Worm (Caenorhabditis elegans): Measurements from ENCODE around the gene F17C11.26.

Gene F17C11.26

DNA sequence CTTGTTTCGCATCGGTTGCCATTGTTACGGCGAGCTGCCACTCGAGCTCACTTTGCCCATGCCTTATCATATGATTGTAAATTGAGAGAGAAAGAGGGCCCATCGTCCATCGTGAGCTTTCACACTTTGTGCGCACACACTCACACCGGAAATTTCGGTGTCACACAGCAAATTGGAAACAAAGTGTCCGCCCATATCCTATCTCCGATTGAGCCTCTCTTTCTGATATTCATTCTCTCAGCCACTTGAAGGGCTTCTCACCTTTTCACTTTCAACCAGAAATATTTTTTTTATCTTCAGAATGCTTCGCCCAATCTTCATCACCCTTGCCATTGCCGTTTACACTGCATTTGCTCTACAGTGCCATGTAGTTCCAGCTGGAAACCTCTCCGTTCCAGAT, 11.7 kb upstream of the F17C11.26 start, which contains the start of gene F58B4.3:
TSS of gene F58B4.3 (plus strand) at position 301 of the 400 bp plus-strand sequence.
- TF ChIP-seq nhr-71 (tag; optimal IDR thresholded peaks at IDR 0.05) (peak; percentile 16), fkh-8 (tag; optimal IDR thresholded peaks at IDR 0.05) (peak; percentile 64), pax-3 (tag; optimal IDR thresholded peaks at IDR 0.05) (peak; percentile 31), mdl-1 (tag; optimal IDR thresholded peaks at IDR 0.05) (no peak), ztf-4 (tag; optimal IDR thresholded peaks at IDR 0.05) (no peak)

DNA sequence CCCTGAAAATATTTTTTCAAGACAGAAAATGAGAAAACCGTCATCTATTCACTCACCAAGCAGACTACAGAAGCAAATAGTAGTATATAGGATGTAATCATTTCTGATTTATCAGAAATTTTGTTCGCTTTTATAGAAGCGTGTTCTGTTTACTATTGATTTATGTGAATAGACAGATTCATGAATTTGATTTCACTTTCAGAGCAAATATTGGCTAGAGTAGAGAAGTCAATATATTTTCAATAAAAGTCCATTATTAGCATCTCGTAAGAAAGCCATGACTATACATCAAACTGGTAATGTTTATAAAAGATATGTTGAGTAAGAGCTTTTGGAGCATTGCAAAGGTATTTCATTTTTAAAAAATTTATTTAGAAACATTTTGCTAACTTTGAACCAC, 10.1 kb upstream of the F17C11.26 start, which contains the start of gene scvp-1:
TSS of gene scvp-1 (minus strand) at position 101 of the 400 bp plus-strand sequence.
- TF ChIP-seq skn-1 (tag; optimal IDR thresholded peaks at IDR 0.05): no peak

DNA sequence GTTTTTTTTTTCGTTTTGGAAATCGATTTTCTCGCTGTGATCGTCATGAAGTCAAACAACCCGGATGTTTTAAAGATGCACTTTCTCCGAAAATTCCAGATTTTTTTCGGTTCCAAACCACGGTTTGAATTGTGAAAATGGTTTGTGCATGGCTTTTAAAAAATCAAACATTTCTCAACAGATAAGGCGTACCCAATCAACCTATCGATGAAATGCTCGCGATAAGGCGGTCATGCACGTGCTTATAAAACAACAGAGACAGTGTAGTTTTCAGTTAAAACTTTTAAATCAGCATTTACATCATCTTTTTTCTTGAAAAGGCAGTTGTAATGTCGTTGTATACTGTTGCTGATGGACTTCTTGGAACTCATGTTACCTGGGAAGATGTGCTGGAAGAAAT, 8.8 kb upstream of the F17C11.26 start, which contains the start of gene F58B4.5:
TSS of gene F58B4.5 (plus strand) at position 283 of the 400 bp plus-strand sequence.
- TF ChIP-seq nhr-28 (tag; optimal IDR thresholded peaks at IDR 0.05) (no peak), mef-2 (tag; optimal IDR thresholded peaks at IDR 0.05) (no peak), ceh-63 (GFP tag; optimal IDR thresholded peaks at IDR 0.05) (no peak), nhr-20 (tag; optimal IDR thresholded peaks at IDR 0.05) (peak; percentile 51), lin-39 (tag; optimal IDR thresholded peaks at IDR 0.05) (no peak), C16A3.4 (tag; optimal IDR thresholded peaks at IDR 0.05) (no peak), egl-13 (tag; optimal IDR thresholded peaks at IDR 0.05) (no peak), nhr-77 (tag; optimal IDR thresholded peaks at IDR 0.05) (no peak), zag-1 (tag; optimal IDR thresholded peaks at IDR 0.05) (no peak), unc-86 (tag; optimal IDR thresholded peaks at IDR 0.05) (no peak), tlp-1 (tag; optimal IDR thresholded peaks at IDR 0.05) (no peak), efl-1 (optimal IDR thresholded peaks at IDR 0.05) (no peak), efl-1 (GFP tag; optimal IDR thresholded peaks at IDR 0.05 in 1 of 2) (peak in 1 of 2 experiments; percentile 43), mab-9 (GFP tag; IDR thresholded peaks at IDR 0.05) (no peak), elt-2 (tag; optimal IDR thresholded peaks at IDR 0.05) (peak; percentile 89), pag-3 (tag; optimal IDR thresholded peaks at IDR 0.05; ENCODE audit: borderline replicate concordance, insufficient read depth) (no peak), irx-1 (tag; optimal IDR thresholded peaks at IDR 0.05) (no peak), fos-1 (tag; optimal IDR thresholded peaks at IDR 0.05) (no peak), zip-4 (GFP tag; optimal IDR thresholded peaks at IDR 0.05) (no peak), lin-35 (GFP tag; optimal IDR thresholded peaks at IDR 0.05) (peak in 1 of 2 experiments; percentile 19), grh-1 (GFP tag; IDR thresholded peaks at IDR 0.05) (no peak), lsy-2 (tag; optimal IDR thresholded peaks at IDR 0.05) (no peak)

DNA sequence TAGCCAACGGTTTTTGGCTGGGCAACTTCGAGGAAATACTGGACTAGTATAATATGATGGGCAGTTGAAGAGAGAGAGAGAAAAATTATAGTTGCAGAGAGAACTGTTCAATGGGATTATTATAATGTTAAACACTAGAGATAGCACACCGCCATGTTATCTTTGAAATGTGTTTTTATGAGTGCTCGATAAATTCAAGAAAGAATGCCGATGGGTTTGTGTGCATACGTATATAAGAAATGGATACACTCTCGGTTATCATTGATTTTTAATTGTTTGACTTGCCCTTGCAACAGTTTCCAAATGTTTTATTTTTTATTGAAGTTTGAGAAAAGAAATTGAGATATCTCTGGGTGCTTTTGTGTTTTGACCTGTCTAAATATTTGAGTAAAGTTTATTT, 4.6 kb upstream of the F17C11.26 start, which contains the start of gene F17C11.12:
TSS of gene F17C11.12 (minus strand) at position 240 of the 400 bp plus-strand sequence.
- TF ChIP-seq jun-1 (tag; optimal IDR thresholded peaks at IDR 0.05): no peak
- peak; percentile 1 for TF ChIP-seq nhr-20 (tag; optimal IDR thresholded peaks at IDR 0.05)
- TF ChIP-seq elt-2 (tag; optimal IDR thresholded peaks at IDR 0.05): peak; percentile 83

DNA sequence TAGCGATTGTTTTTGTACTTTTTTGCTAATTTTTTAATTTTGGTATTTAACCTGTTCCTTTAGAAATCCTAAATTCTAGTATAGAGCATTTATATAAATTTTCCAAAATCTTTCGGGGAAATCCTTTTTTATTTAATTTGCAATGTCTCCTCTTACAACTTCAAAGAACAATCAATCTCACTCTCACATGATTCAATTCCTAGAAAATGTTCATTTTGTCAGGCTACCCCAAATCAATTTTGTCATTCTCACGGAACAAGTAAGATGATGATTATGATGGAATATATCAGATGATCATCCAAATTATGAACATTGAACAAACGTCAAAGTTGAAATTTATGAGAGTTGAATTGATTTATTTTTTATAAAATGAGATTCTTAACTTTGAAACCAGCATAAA, 4.0 kb upstream of the F17C11.26 start:
- no peak for TF ChIP-seq C16A3.4 (tag; optimal IDR thresholded peaks at IDR 0.05)
- TF ChIP-seq nhr-19 (GFP tag; conservative IDR thresholded peaks at IDR 0.05): peak; percentile 88
- TF ChIP-seq mep-1 (tag; optimal IDR thresholded peaks at IDR 0.05): peak; percentile 30
- TF ChIP-seq irx-1 (tag; optimal IDR thresholded peaks at IDR 0.05): peak; percentile 17
- no peak for TF ChIP-seq unc-86 (tag; optimal IDR thresholded peaks at IDR 0.05)
- peak; percentile 26 to 65 for TF ChIP-seq lsy-2 (tag; optimal IDR thresholded peaks at IDR 0.05)
- no peak for TF ChIP-seq aly-2 (tag; optimal IDR thresholded peaks at IDR 0.05)
- peak; percentile 63 for TF ChIP-seq nhr-11 (tag; optimal IDR thresholded peaks at IDR 0.05)
- TF ChIP-seq swsn-7 (tag; optimal IDR thresholded peaks at IDR 0.05): peak; percentile 30
- TF ChIP-seq unc-130 (tag; optimal IDR thresholded peaks at IDR 0.05): no peak
- no peak for TF ChIP-seq ces-1 (GFP tag; optimal IDR thresholded peaks at IDR 0.05)
- no peak for TF ChIP-seq ceh-88 (GFP tag; IDR thresholded peaks at IDR 0.05)
- peak; percentile 88 for TF ChIP-seq nhr-71 (tag; optimal IDR thresholded peaks at IDR 0.05)
- TF ChIP-seq ztf-4 (tag; optimal IDR thresholded peaks at IDR 0.05): peak; percentile 45
- no peak for TF ChIP-seq blmp-1 (tag; optimal IDR thresholded peaks at IDR 0.05)
- peak; percentile 70 for TF ChIP-seq nhr-20 (tag; optimal IDR thresholded peaks at IDR 0.05)
- no peak for TF ChIP-seq isw-1 (GFP tag; IDR thresholded peaks at IDR 0.05)
- TF ChIP-seq nhr-47 (tag; optimal IDR thresholded peaks at IDR 0.05): peak; percentile 73
- TF ChIP-seq ets-5 (GFP tag; IDR thresholded peaks at IDR 0.05): no peak
- TF ChIP-seq lir-3 (tag; optimal IDR thresholded peaks at IDR 0.05; ENCODE audit: poor library complexity): no peak
- no peak for TF ChIP-seq egl-13 (tag; optimal IDR thresholded peaks at IDR 0.05)
- TF ChIP-seq snu-23 (GFP tag; optimal IDR thresholded peaks at IDR 0.05): peak; percentile 41
- TF ChIP-seq lin-35 (GFP tag; optimal IDR thresholded peaks at IDR 0.05): peak in 1 of 2 experiments; percentile 27
- peak; percentile 79 for TF ChIP-seq fkh-8 (tag; optimal IDR thresholded peaks at IDR 0.05)
- TF ChIP-seq dpl-1 (GFP tag; optimal IDR thresholded peaks at IDR 0.05): peak in 1 of 3 experiments; percentile 2
- TF ChIP-seq skn-1 (tag; optimal IDR thresholded peaks at IDR 0.05): peak; percentile 64
- no peak for TF ChIP-seq nhr-77 (tag; optimal IDR thresholded peaks at IDR 0.05)
